Worm (Caenorhabditis elegans) whole organism, L3 larva: Measurements from ENCODE around the gene htrl-1.

ENCODE experiments used
- R02D3.7 ChIP-seq: fragments of 150-350 bp; optimal IDR thresholded peaks from 2 replicates; lab custom pipeline; 2014; ENCODE audit warnings: missing biosample characterization, missing genetic modification characterization
- aly-2 ChIP-seq: fragments of 150-350 bp; optimal IDR thresholded peaks from 2 replicates; lab custom pipeline; 2014; ENCODE audit warnings: missing biosample characterization, missing genetic modification characterization
- ceh-28 ChIP-seq: fragments of 150-350 bp; optimal IDR thresholded peaks from 2 replicates; lab custom pipeline; 2014; ENCODE audit warnings: missing biosample characterization, missing genetic modification reagents, missing genetic modification characterization
- ceh-9 ChIP-seq: sonication (generic microtip); optimal IDR thresholded peaks from 2 replicates; lab custom pipeline; 2018; ENCODE audit warnings: missing biosample characterization, missing genetic modification characterization
- daf-12 ChIP-seq: fragments of 150-350 bp; optimal IDR thresholded peaks from 2 replicates; lab custom pipeline; 2014; ENCODE audit warnings: missing biosample characterization, missing genetic modification reagents, missing genetic modification characterization
- egl-27 ChIP-seq: sonication (generic microtip); optimal IDR thresholded peaks from 4 replicates; lab custom pipeline; 2017; ENCODE audit warnings: missing biosample characterization, missing genetic modification reagents, missing genetic modification characterization
- egl-5 ChIP-seq: fragments of 150-350 bp; optimal IDR thresholded peaks from 2 replicates; lab custom pipeline; 2017; ENCODE audit warnings: missing biosample characterization, missing genetic modification reagents, missing genetic modification characterization, inconsistent platforms
- elt-1 ChIP-seq: fragments of 150-350 bp; optimal IDR thresholded peaks from 2 replicates; lab custom pipeline; 2014; ENCODE audit warnings: missing biosample characterization, missing genetic modification characterization
- elt-2 ChIP-seq: sonication (generic microtip); optimal IDR thresholded peaks from 2 replicates; lab custom pipeline; 2016; ENCODE audit warnings: missing genetic modification reagents, mild to moderate bottlenecking, missing genetic modification characterization, missing compliant biosample characterization
- elt-3 ChIP-seq, 3 experiments: fragments of 150-350 bp in 1 of 3; sonication (generic microtip) in 2 of 3; optimal IDR thresholded peaks; 2 replicates in 2 of 3; 4 replicates in 1 of 3; lab custom pipeline; 2014 to 2017; ENCODE audit warnings: missing biosample characterization in 3 of 3, missing genetic modification characterization in 3 of 3
- eor-1 ChIP-seq, 2 experiments: fragments of 150-350 bp; optimal IDR thresholded peaks; 2 replicates each; lab custom pipeline; 2014 to 2018; ENCODE audit warnings: missing biosample characterization in 2 of 2, missing genetic modification characterization in 2 of 2
- fkh-2 ChIP-seq: fragments of 150-350 bp; optimal IDR thresholded peaks from 2 replicates; lab custom pipeline; 2014; ENCODE audit warnings: missing biosample characterization, missing genetic modification reagents, missing genetic modification characterization
- jun-1 ChIP-seq: fragments of 150-350 bp; optimal IDR thresholded peaks from 2 replicates; lab custom pipeline; 2014; ENCODE audit warnings: missing biosample characterization, missing genetic modification reagents, missing genetic modification characterization
- lin-15B ChIP-seq: fragments of 150-350 bp; optimal IDR thresholded peaks from 2 replicates; lab custom pipeline; 2014; ENCODE audit warnings: missing biosample characterization, missing genetic modification characterization
- lin-39 ChIP-seq: fragments of 150-350 bp; optimal IDR thresholded peaks from 2 replicates; lab custom pipeline; 2018; ENCODE audit warnings: missing biosample characterization, missing genetic modification reagents, missing genetic modification characterization
- lsy-12 ChIP-seq: sonication (generic microtip); optimal IDR thresholded peaks from 2 replicates; lab custom pipeline; 2016; ENCODE audit warnings: mild to moderate bottlenecking, missing genetic modification characterization, missing compliant biosample characterization
- mdl-1 ChIP-seq: fragments of 150-350 bp; optimal IDR thresholded peaks from 2 replicates; lab custom pipeline; 2014; ENCODE audit warnings: missing biosample characterization, missing genetic modification characterization
- nfya-1 ChIP-seq: sonication (generic microtip); optimal IDR thresholded peaks from 2 replicates; lab custom pipeline; 2017; ENCODE audit warnings: missing genetic modification characterization, mild to moderate bottlenecking, missing compliant biosample characterization, antibody characterized with exemption, moderate library complexity; ENCODE audit not compliant: insufficient read depth
- nhr-11 ChIP-seq: fragments of 150-350 bp; optimal IDR thresholded peaks from 2 replicates; lab custom pipeline; 2014; ENCODE audit warnings: missing biosample characterization, missing genetic modification characterization
- nhr-23 ChIP-seq: fragments of 150-350 bp; optimal IDR thresholded peaks from 2 replicates; lab custom pipeline; 2014; ENCODE audit warnings: missing biosample characterization, missing genetic modification reagents, missing genetic modification characterization
- nhr-25 ChIP-seq: sonication (generic microtip); optimal IDR thresholded peaks from 2 replicates; lab custom pipeline; 2017; ENCODE audit warnings: missing biosample characterization, missing genetic modification characterization
- nhr-28 ChIP-seq: fragments of 150-350 bp; optimal IDR thresholded peaks from 2 replicates; lab custom pipeline; 2014; ENCODE audit warnings: missing biosample characterization, missing genetic modification characterization
- nhr-43 ChIP-seq: sonication (generic microtip); optimal IDR thresholded peaks from 2 replicates; lab custom pipeline; 2016; ENCODE audit warnings: mild to moderate bottlenecking, missing genetic modification characterization, missing compliant biosample characterization; ENCODE audit not compliant: poor library complexity, severe bottlenecking
- nhr-67 ChIP-seq: fragments of 150-350 bp; optimal IDR thresholded peaks from 2 replicates; lab custom pipeline; 2014; ENCODE audit warnings: missing biosample characterization, missing genetic modification characterization
- nhr-76 ChIP-seq: fragments of 150-350 bp; sonication (generic microtip); optimal IDR thresholded peaks from 5 replicates; lab custom pipeline; 2014; ENCODE audit warnings: missing biosample characterization, missing genetic modification characterization
- pha-4 ChIP-seq: fragments of 150-350 bp; optimal IDR thresholded peaks from 2 replicates; lab custom pipeline; 2014; ENCODE audit warnings: missing biosample characterization, missing genetic modification reagents, missing genetic modification characterization
- pqm-1 ChIP-seq: fragments of 150-350 bp; optimal IDR thresholded peaks from 2 replicates; lab custom pipeline; 2017; ENCODE audit warnings: missing biosample characterization, missing genetic modification characterization, inconsistent platforms
- sea-2 ChIP-seq: fragments of 150-350 bp; sonication (generic microtip); optimal IDR thresholded peaks from 4 replicates; lab custom pipeline; 2014; ENCODE audit warnings: missing biosample characterization, missing genetic modification reagents, missing genetic modification characterization
- skn-1 ChIP-seq: fragments of 150-350 bp; optimal IDR thresholded peaks from 2 replicates; lab custom pipeline; 2014; ENCODE audit warnings: missing biosample characterization, missing genetic modification characterization
- snpc-4 ChIP-seq: fragments of 150-350 bp; optimal IDR thresholded peaks from 2 replicates; lab custom pipeline; 2014; ENCODE audit warnings: missing biosample characterization, missing genetic modification characterization
- tbx-2 ChIP-seq: sonication (generic microtip); optimal IDR thresholded peaks from 2 replicates; lab custom pipeline; 2016; ENCODE audit warnings: mild to moderate bottlenecking, missing genetic modification characterization, missing compliant biosample characterization
- unc-39 ChIP-seq: sonication (generic microtip); optimal IDR thresholded peaks from 4 replicates; lab custom pipeline; 2017; ENCODE audit warnings: missing biosample characterization, missing genetic modification characterization
- unc-62 ChIP-seq: fragments of 150-350 bp; sonication (generic microtip); optimal IDR thresholded peaks from 4 replicates; lab custom pipeline; 2014; ENCODE audit warnings: missing biosample characterization, missing genetic modification reagents, missing genetic modification characterization
- zag-1 ChIP-seq: fragments of 150-350 bp; optimal IDR thresholded peaks from 2 replicates; lab custom pipeline; 2014; ENCODE audit warnings: missing biosample characterization, missing genetic modification characterization
- ztf-4 ChIP-seq: fragments of 150-350 bp; optimal IDR thresholded peaks from 2 replicates; lab custom pipeline; 2014; ENCODE audit warnings: missing biosample characterization, missing genetic modification characterization

Gene htrl-1

DNA sequence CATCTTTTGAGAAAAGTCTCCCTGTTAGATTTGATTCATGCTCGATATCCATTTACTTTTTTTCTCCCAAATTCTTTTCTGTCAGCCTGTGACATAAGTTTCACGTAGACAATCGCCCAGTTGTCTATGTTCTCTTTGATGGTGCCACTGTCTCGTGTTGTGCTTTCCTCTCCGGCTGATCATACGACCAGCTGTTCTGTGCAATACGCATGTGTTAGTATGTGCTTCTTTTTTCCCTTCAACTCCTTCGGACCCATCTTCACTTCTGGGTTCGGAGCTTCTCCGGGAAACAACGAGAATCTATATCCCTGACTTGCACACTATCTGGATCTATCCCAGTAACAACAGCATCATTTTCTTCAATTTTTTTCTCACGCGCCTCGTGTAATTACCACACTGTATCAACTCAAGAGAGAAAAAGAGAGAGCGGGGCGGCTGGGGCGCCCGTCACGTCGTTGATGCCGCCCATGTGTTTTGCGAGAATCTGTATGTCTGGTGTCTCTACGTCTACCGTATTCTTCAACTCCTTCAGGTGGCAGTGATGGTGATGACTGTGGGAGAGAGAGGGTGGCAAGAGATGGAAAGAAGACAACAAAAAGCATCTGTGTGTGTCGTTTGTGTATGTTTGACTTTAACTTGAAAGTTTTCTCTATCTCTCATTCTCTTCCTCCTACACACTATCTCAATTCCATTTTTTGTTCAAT lies 35.8 kb upstream of the htrl-1 start:
- TF ChIP-seq nhr-23 (tag; lab: Kevin White, UChicago) (peak; percentile 28), elt-2 (peak; percentile 88), mdl-1 (tag; lab: Kevin White, UChicago) (peak; percentile 77), nhr-76 (no peak), aly-2 (tag; lab: Kevin White, UChicago) (no peak), egl-27 (tag; lab: Kevin White, UChicago) (peak; percentile 85), pha-4 (peak; percentile 96), nhr-25 (tag; lab: Kevin White, UChicago) (peak; percentile 95), skn-1 (tag; lab: Kevin White, UChicago) (peak; percentile 73), lsy-12 (tag; lab: Kevin White, UChicago) (peak; percentile 58), nhr-11 (tag; lab: Kevin White, UChicago) (no peak), nfya-1 (tag; lab: Kevin White, UChicago) (peak; percentile 52), lin-39 (peak; percentile 42), pqm-1 (peak; percentile 81), ceh-9 (tag; lab: Kevin White, UChicago) (no peak), unc-62 (peak; percentile 62), ceh-28 (tag; lab: Kevin White, UChicago) (peak; percentile 35), R02D3.7 (tag; lab: Kevin White, UChicago) (no peak), snpc-4 (peak; percentile 36), fkh-2 (tag; lab: Kevin White, UChicago) (no peak), lin-15B (tag; lab: Kevin White, UChicago) (no peak), jun-1 (peak; percentile 82), elt-1 (tag; lab: Kevin White, UChicago) (peak; percentile 58), nhr-43 (peak; percentile 70), ztf-4 (tag; lab: Kevin White, UChicago) (peak; percentile 18), egl-5 (peak; percentile 21), elt-3 (tag; optimal IDR thresholded peaks at IDR 0.05; lab: Kevin White, UChicago) (peak in 1 of 3 experiments; percentile 43), tbx-2 (peak; percentile 54)

DNA sequence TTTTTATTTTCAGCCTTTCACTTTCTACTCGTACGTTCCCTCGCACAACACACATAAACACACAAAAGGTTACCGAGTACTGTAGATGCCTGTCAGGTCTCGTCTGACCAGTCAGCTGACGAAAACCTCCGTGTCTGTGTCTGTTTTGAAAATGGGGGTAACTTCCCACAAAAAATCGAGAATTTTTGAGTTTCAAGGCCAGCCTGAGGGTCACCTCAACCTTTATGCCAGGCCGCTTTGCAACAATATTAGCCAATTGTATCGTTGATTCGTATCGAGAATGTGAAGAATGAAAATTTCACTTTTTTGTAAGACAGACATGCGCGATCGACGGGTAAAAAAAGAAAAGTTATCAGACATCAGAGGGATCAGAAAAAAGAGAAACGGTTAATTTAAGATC lies 34.9 kb upstream of the htrl-1 start:
- TF ChIP-seq egl-27 (tag; lab: Kevin White, UChicago) (no peak), ceh-9 (tag; lab: Kevin White, UChicago) (no peak), nhr-43 (peak; percentile 10), lin-15B (tag; lab: Kevin White, UChicago) (no peak), elt-1 (tag; lab: Kevin White, UChicago) (peak; percentile 29), nfya-1 (tag; lab: Kevin White, UChicago) (peak; percentile 1), jun-1 (no peak), nhr-25 (tag; lab: Kevin White, UChicago) (peak; percentile 97), pha-4 (peak; percentile 48), pqm-1 (no peak), skn-1 (tag; lab: Kevin White, UChicago) (no peak), nhr-23 (tag; lab: Kevin White, UChicago) (peak; percentile 66), tbx-2 (peak; percentile 1), snpc-4 (no peak), R02D3.7 (tag; lab: Kevin White, UChicago) (peak; percentile 6), eor-1 (tag; optimal IDR thresholded peaks at IDR 0.05; lab: Kevin White, UChicago) (no peak), sea-2 (GFP tag; lab: Kevin White, UChicago) (no peak)
- TF ChIP-seq, all 47 proteins: peak for 8

DNA sequence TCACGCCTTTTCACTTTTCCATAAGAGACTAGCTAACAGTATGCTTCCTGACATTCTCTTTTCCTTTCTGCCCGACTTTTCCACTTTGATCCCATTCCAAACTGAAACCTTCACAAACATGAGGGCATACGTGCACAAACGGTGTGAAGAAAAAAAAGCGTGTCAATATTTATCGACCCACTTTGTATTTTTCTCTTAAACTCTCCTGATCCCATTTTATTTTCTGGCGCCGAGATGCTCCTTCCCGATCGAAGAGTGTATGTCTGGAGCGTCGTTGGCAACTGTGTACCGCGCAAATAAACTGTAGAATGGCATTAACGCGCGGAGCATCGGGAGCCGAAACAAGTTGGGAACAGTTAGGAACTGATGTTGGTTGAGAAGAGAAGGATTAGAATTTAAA lies 33.4 kb upstream of the htrl-1 start:
- TF ChIP-seq ztf-4 (tag; lab: Kevin White, UChicago), result no peak
- peak; percentile 99 for TF ChIP-seq pha-4

DNA sequence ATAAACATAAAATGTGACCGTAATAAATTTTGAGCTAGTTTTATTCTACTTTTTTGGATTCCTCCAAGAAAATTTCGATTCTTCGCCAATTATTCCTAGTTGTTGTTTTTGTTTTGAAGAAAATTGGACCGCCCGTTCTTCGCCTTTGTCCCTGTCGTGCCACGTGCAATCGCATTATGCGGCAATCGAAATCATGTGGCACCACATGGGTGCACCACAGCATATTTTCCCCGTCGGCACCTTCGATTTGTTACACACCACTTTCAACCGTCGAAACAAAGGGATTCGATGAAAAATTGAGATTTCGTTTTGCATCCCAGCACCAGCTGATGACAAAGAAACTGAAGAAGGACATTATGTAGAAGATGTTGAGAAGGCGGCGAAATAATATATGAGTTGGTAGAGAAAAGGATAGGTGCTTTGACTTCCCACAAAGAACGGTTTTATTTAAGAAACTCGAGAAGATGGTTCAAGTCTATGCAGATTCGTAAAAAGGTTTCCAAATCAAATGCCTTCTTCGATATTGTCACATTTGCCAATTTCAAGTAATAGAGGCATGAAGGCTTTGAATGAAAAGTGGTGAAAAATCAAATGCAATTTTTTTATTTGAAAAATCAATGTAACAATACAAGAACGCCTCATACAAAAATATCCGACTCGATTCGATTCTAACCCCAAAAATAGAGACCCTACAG lies 32.6 kb upstream of the htrl-1 start:
- TF ChIP-seq nhr-25 (tag; lab: Kevin White, UChicago) (peak; percentile 0), lin-39 (no peak)
- TF ChIP-seq, all 47 proteins: peak for 1

DNA sequence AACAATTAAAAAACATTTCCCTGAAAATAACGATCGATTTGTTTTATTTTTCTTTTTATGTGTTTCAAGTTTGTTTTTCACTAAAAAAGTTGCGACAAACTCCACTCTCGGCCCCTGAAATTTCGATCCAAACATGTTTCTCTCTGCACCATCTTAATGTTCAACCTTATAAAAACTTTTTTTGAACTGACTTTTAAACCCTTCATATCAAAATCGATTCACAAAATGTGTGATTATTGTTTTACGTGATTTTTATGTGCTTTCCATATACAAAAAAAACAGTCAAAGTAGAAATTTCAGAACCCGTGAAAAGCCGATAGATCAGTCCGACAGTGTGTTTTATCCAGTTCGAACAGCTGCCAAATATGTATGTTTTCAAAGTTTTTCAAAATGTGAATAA lies 31.3 kb upstream of the htrl-1 start, which contains the start of gene ccch-1:
ccch-1 (plus strand) TSS at position 301 of the 400 bp plus-strand sequence.
- no peak for TF ChIP-seq daf-12 (tag; lab: Kevin White, UChicago)
- no peak for TF ChIP-seq egl-5
- no peak for TF ChIP-seq zag-1 (tag; lab: Kevin White, UChicago)
- no peak for TF ChIP-seq aly-2 (tag; lab: Kevin White, UChicago)
- no peak for TF ChIP-seq nhr-28 (tag; lab: Kevin White, UChicago)
- no peak for TF ChIP-seq nhr-23 (tag; lab: Kevin White, UChicago)
- TF ChIP-seq lin-39, result no peak
- no peak for TF ChIP-seq elt-3 (tag; optimal IDR thresholded peaks at IDR 0.05; lab: Kevin White, UChicago)
- no peak for TF ChIP-seq lin-15B (tag; lab: Kevin White, UChicago)
- TF ChIP-seq lsy-12 (tag; lab: Kevin White, UChicago), result no peak
- no peak for TF ChIP-seq tbx-2
- TF ChIP-seq unc-39 (tag; lab: Kevin White, UChicago), result no peak
- TF ChIP-seq elt-2, result no peak
- no peak for TF ChIP-seq mdl-1 (tag; lab: Kevin White, UChicago)
- TF ChIP-seq nhr-67 (tag; lab: Kevin White, UChicago), result no peak
- no peak for TF ChIP-seq nfya-1 (tag; lab: Kevin White, UChicago)
- TF ChIP-seq R02D3.7 (tag; lab: Kevin White, UChicago), result no peak
